Worm (Caenorhabditis elegans): ENCODE data around the gene npr-40.

npr-40 gene

ce11 chrX:14888188-14888587 lies 30.4 kb upstream of the npr-40 start, which contains the start of gene daf-6:
TSS of gene daf-6 (plus strand) at chrX:14888488.
- TF ChIP-seq scrt-1 (GFP tag; IDR thresholded peaks at IDR 0.05) (no peak), F13C5.2 (tag; optimal IDR thresholded peaks at IDR 0.05) (no peak), ama-1 (optimal IDR thresholded peaks at IDR 0.05) (no peak), tra-4 (tag; optimal IDR thresholded peaks at IDR 0.05) (no peak), pes-1 (GFP tag; IDR thresholded peaks at IDR 0.05) (no peak), tbx-11 (GFP tag; IDR thresholded peaks at IDR 0.05) (no peak), B0310.2 (tag; optimal IDR thresholded peaks at IDR 0.05) (no peak), sea-1 (GFP tag; conservative IDR thresholded peaks at IDR 0.05) (no peak), hmg-4 (GFP tag; optimal IDR thresholded peaks at IDR 0.05) (no peak), hmbx-1 (tag; optimal IDR thresholded peaks at IDR 0.05) (no peak)

DNA sequence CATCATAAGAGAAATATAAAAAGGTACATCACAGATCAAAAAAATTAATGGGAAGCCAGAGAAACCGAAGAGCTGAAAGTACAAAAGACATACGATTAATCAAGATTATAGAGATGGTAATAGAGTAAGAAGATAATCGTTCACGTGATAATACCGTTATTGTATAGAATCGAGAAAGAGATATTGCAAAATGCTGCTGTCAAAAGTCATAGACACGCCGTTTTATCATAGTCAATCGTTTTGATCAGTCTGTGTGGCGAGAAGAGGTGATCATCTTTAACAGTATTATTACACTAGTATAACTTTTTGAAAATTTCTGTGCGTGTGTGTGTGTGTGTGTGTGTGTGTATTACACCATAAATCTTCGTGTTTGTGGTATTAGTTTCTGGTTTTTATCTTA lies 24.3 kb upstream of the npr-40 start:
- TF ChIP-seq B0310.2 (tag; optimal IDR thresholded peaks at IDR 0.05) (no peak), aly-1 (tag; optimal IDR thresholded peaks at IDR 0.05) (no peak), tra-4 (tag; optimal IDR thresholded peaks at IDR 0.05) (no peak), tbx-37 (GFP tag; conservative IDR thresholded peaks at IDR 0.05) (no peak), ets-7 (tag; optimal IDR thresholded peaks at IDR 0.05) (no peak), ama-1 (optimal IDR thresholded peaks at IDR 0.05) (no peak)

DNA sequence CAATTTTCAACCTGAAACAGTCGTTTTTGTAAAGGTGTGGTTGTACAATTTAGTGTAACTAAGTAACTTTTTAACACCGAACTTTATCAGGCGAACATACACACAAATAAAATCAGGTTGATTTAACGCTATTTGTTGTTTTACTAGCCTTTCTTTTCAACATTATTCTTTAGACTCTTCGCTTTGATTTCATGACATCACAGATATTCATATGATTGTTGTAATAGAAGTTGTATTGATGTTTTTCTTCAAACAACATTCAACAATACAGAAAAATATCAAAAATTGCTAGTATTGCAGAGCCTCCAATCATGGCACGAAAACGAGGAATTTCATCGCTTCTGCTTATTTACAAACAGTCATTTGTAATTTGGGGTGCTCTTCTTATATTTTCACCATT lies 23.8 kb upstream of the npr-40 start, which contains the start of gene nac-1:
Gene nac-1, plus strand, starts transcription at position 301 of the 400 bp plus-strand sequence.
- TF ChIP-seq pes-1 (GFP tag; IDR thresholded peaks at IDR 0.05) (no peak), F13C5.2 (tag; optimal IDR thresholded peaks at IDR 0.05) (no peak), tbx-37 (GFP tag; conservative IDR thresholded peaks at IDR 0.05) (no peak), ets-7 (tag; optimal IDR thresholded peaks at IDR 0.05) (no peak), flt-1 (GFP tag; IDR thresholded peaks at IDR 0.05) (no peak), ceh-13 (GFP tag; optimal IDR thresholded peaks at IDR 0.05) (no peak), tbx-11 (GFP tag; IDR thresholded peaks at IDR 0.05) (no peak), hmg-4 (GFP tag; optimal IDR thresholded peaks at IDR 0.05) (no peak)

DNA sequence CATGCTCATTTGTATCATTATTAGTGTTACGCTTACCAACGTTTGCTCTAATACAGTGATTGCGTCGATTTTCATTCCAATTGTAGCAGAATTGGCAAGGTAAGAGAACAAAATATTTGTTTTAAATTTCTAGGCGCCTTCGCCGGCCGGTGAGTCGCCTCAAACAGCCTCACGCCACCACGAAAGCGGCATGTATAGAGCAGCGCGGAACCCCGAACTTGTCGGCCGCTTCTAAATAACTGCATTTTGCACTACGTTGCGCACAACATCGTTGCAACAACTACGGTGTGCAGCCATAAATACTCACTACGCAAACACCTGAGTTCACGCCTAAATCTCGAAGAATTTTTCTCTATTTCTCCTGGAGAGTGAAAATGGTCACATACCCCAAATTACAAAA lies 21.4 kb upstream of the npr-40 start:
- TF ChIP-seq aly-1 (tag; optimal IDR thresholded peaks at IDR 0.05), result no peak
- TF ChIP-seq hnd-1 (tag; optimal IDR thresholded peaks at IDR 0.05), result no peak
- TF ChIP-seq F13C5.2 (tag; optimal IDR thresholded peaks at IDR 0.05), result no peak
- no peak for TF ChIP-seq ceh-13 (GFP tag; optimal IDR thresholded peaks at IDR 0.05)
- no peak for TF ChIP-seq scrt-1 (GFP tag; IDR thresholded peaks at IDR 0.05)
- no peak for TF ChIP-seq flt-1 (GFP tag; IDR thresholded peaks at IDR 0.05)
- no peak for TF ChIP-seq hmg-4 (GFP tag; optimal IDR thresholded peaks at IDR 0.05)
- no peak for TF ChIP-seq B0310.2 (tag; optimal IDR thresholded peaks at IDR 0.05)
- no peak for TF ChIP-seq pes-1 (GFP tag; IDR thresholded peaks at IDR 0.05)
- TF ChIP-seq tbx-37 (GFP tag; conservative IDR thresholded peaks at IDR 0.05), result no peak
- TF ChIP-seq ets-7 (tag; optimal IDR thresholded peaks at IDR 0.05), result no peak
- no peak for TF ChIP-seq ceh-36 (tag; optimal IDR thresholded peaks at IDR 0.05)
- TF ChIP-seq tra-4 (tag; optimal IDR thresholded peaks at IDR 0.05), result no peak
- TF ChIP-seq sea-1 (GFP tag; conservative IDR thresholded peaks at IDR 0.05), result no peak
- TF ChIP-seq hmbx-1 (tag; optimal IDR thresholded peaks at IDR 0.05), result no peak
- no peak for TF ChIP-seq tbx-11 (GFP tag; IDR thresholded peaks at IDR 0.05)
- TF ChIP-seq ama-1 (optimal IDR thresholded peaks at IDR 0.05), result no peak

DNA sequence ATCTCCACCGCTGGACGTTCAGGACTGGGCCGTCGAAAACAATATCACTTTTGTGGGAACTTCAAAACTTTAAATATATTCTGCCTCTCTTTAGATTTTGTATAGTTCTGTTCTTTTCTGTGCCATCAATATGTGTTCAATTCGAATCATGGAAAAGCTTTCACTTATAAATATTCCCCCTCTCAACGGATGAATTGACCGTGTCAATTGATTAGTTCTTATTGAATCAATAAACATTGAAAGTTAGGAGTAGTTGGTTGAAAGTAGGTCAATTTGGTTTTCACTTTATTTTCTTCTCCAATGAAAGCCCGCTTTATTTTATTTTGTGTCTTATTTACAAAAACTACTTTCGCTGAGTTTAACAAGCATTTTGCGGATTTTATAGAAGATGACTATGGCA lies 20.4 kb upstream of the npr-40 start, which contains the start of gene lips-8:
Gene lips-8, plus strand, starts transcription at position 301 of the 400 bp plus-strand sequence.
- TF ChIP-seq ets-7 (tag; optimal IDR thresholded peaks at IDR 0.05) (no peak), aly-1 (tag; optimal IDR thresholded peaks at IDR 0.05) (no peak), ama-1 (optimal IDR thresholded peaks at IDR 0.05) (no peak), hmg-4 (GFP tag; optimal IDR thresholded peaks at IDR 0.05) (no peak), ceh-13 (GFP tag; optimal IDR thresholded peaks at IDR 0.05) (no peak), tbx-37 (GFP tag; conservative IDR thresholded peaks at IDR 0.05) (no peak), B0310.2 (tag; optimal IDR thresholded peaks at IDR 0.05) (no peak), tbx-11 (GFP tag; IDR thresholded peaks at IDR 0.05) (no peak), pes-1 (GFP tag; IDR thresholded peaks at IDR 0.05) (no peak), flt-1 (GFP tag; IDR thresholded peaks at IDR 0.05) (no peak), ceh-36 (tag; optimal IDR thresholded peaks at IDR 0.05) (no peak), scrt-1 (GFP tag; IDR thresholded peaks at IDR 0.05) (no peak), tra-4 (tag; optimal IDR thresholded peaks at IDR 0.05) (no peak), sea-1 (GFP tag; conservative IDR thresholded peaks at IDR 0.05) (no peak), hmbx-1 (tag; optimal IDR thresholded peaks at IDR 0.05) (no peak)

DNA sequence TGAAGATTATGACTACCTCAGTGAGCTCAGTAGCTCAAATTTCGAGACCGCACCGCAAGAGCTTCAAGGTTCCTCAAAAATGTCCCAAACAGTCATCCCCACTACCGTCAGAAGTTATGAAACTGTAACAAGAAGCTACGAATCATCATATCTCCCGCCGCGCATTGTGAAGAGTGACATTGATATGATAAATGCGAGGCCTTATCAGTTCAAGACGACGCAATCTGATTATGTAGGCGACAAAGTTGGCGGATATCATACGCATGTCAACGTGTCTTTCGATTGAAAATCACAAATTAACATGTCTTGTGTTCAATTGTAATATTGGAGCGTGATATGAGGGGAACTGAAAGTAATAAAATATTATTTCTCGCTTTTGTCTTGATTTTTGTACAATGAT lies 18.2 kb upstream of the npr-40 start:
- TF ChIP-seq hmbx-1 (tag; optimal IDR thresholded peaks at IDR 0.05) (no peak), aly-1 (tag; optimal IDR thresholded peaks at IDR 0.05) (no peak), ama-1 (optimal IDR thresholded peaks at IDR 0.05) (no peak), ets-7 (tag; optimal IDR thresholded peaks at IDR 0.05) (no peak), F13C5.2 (tag; optimal IDR thresholded peaks at IDR 0.05) (no peak), flt-1 (GFP tag; IDR thresholded peaks at IDR 0.05) (no peak), hmg-4 (GFP tag; optimal IDR thresholded peaks at IDR 0.05) (no peak), hnd-1 (tag; optimal IDR thresholded peaks at IDR 0.05) (no peak), ceh-36 (tag; optimal IDR thresholded peaks at IDR 0.05) (no peak), tra-4 (tag; optimal IDR thresholded peaks at IDR 0.05) (no peak), B0310.2 (tag; optimal IDR thresholded peaks at IDR 0.05) (no peak), pes-1 (GFP tag; IDR thresholded peaks at IDR 0.05) (no peak)

ce11 chrX:14903424-14903823 lies 15.2 kb upstream of the npr-40 start:
- TF ChIP-seq hmg-4 (GFP tag; optimal IDR thresholded peaks at IDR 0.05), result no peak
- no peak for TF ChIP-seq flt-1 (GFP tag; IDR thresholded peaks at IDR 0.05)
- TF ChIP-seq ets-7 (tag; optimal IDR thresholded peaks at IDR 0.05), result no peak
- TF ChIP-seq ama-1 (optimal IDR thresholded peaks at IDR 0.05), result no peak
- no peak for TF ChIP-seq B0310.2 (tag; optimal IDR thresholded peaks at IDR 0.05)
- TF ChIP-seq hnd-1 (tag; optimal IDR thresholded peaks at IDR 0.05), result no peak
- TF ChIP-seq tra-4 (tag; optimal IDR thresholded peaks at IDR 0.05), result no peak
- no peak for TF ChIP-seq tbx-37 (GFP tag; conservative IDR thresholded peaks at IDR 0.05)
- no peak for TF ChIP-seq tbx-11 (GFP tag; IDR thresholded peaks at IDR 0.05)
- TF ChIP-seq ceh-13 (GFP tag; optimal IDR thresholded peaks at IDR 0.05), result no peak
- no peak for TF ChIP-seq F13C5.2 (tag; optimal IDR thresholded peaks at IDR 0.05)
- no peak for TF ChIP-seq pes-1 (GFP tag; IDR thresholded peaks at IDR 0.05)
- no peak for TF ChIP-seq ceh-36 (tag; optimal IDR thresholded peaks at IDR 0.05)

DNA sequence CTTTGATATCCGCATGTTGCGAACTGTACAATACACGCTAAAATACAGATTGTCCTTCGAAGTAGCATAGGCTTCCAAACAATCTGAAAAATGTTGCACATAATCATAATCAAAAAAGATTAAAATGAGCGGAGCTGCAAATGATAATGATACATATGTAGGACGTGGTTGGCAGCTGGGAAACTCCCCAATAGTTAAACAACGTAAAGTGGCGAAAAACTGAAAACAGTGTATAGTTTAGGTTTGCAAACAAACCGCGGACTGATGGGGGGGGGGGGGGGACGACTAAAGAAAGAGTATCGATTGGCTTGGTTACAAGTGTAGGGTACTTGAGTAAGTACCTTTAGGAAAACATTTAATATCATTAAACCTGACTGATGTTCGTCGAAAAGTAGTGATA lies 13.5 kb upstream of the npr-40 start, which contains the start of gene hex-5:
Gene hex-5, minus strand, starts transcription at position 101 of the 400 bp plus-strand sequence.
- TF ChIP-seq B0310.2 (tag; optimal IDR thresholded peaks at IDR 0.05), result no peak
